Fruit fly (Drosophila melanogaster) whole organism, embryonic: ENCODE data around the gene CG12321.

ENCODE experiments used
- B-H2 ChIP-seq: fragments of 200-800 bp; sonication (Bioruptor generic); optimal IDR thresholded peaks from 2 replicates; lab custom pipeline; 2018; ENCODE audit warnings: missing biosample characterization, mild to moderate bottlenecking, missing genetic modification characterization
- CG10431 ChIP-seq: fragments of 200-800 bp; sonication (Bioruptor generic); optimal IDR thresholded peaks from 3 replicates; lab custom pipeline; 2018; ENCODE audit warnings: missing biosample characterization, mild to moderate bottlenecking, missing genetic modification characterization
- CG10565 ChIP-seq: fragments of 200-800 bp; sonication (Bioruptor generic); optimal IDR thresholded peaks from 3 replicates; lab custom pipeline; 2016; ENCODE audit warnings: missing biosample characterization, mild to moderate bottlenecking, missing genetic modification characterization
- CG11085 ChIP-seq: fragments of 200-800 bp; sonication (Bioruptor generic); IDR thresholded peaks from 2 replicates; pipeline ENCODE4 v1.3.6; 2022; ENCODE audit warnings: missing biosample characterization, missing genetic modification characterization
- CG12155 ChIP-seq: fragments of 200-800 bp; sonication (Bioruptor generic); optimal IDR thresholded peaks from 3 replicates; lab custom pipeline; 2016; ENCODE audit warnings: missing biosample characterization, missing genetic modification characterization
- CG13123 ChIP-seq: fragments of 200-800 bp; sonication (Bioruptor generic); optimal IDR thresholded peaks from 2 replicates; lab custom pipeline; 2016; ENCODE audit warnings: missing biosample characterization, missing genetic modification characterization
- CG13624 ChIP-seq: fragments of 200-800 bp; sonication (Bioruptor generic); optimal IDR thresholded peaks from 2 replicates; lab custom pipeline; 2016; ENCODE audit warnings: missing biosample characterization, missing genetic modification characterization
- CG1603 ChIP-seq: fragments of 200-800 bp; sonication (Bioruptor generic); optimal IDR thresholded peaks from 2 replicates; lab custom pipeline; 2019; ENCODE audit warnings: missing biosample characterization, mild to moderate bottlenecking, missing genetic modification characterization, moderate library complexity
- CG16779 ChIP-seq: fragments of 200-800 bp; sonication (Bioruptor generic); IDR thresholded peaks from 2 replicates; pipeline ENCODE4 v1.3.6; 2022; ENCODE audit warnings: missing biosample characterization, missing genetic modification characterization
- CG17361 ChIP-seq: fragments of 200-800 bp; sonication (Bioruptor generic); IDR thresholded peaks from 3 replicates; pipeline ENCODE4 v1.3.6; 2022; ENCODE audit warnings: missing biosample characterization, missing genetic modification characterization
- CG18262 ChIP-seq: fragments of 200-800 bp; optimal IDR thresholded peaks from 3 replicates; lab custom pipeline; 2019; ENCODE audit warnings: missing biosample characterization, mild to moderate bottlenecking, missing genetic modification characterization, moderate library complexity
- CG18764 ChIP-seq: fragments of 200-800 bp; sonication (Bioruptor generic); optimal IDR thresholded peaks from 3 replicates; lab custom pipeline; 2016; ENCODE audit warnings: missing biosample characterization, missing genetic modification characterization
- CG30020 ChIP-seq: fragments of 200-800 bp; optimal IDR thresholded peaks from 2 replicates; lab custom pipeline; 2019; ENCODE audit warnings: missing biosample characterization, mild to moderate bottlenecking, missing genetic modification characterization, moderate library complexity
- CG31365 ChIP-seq: fragments of 200-800 bp; sonication (Bioruptor generic); optimal IDR thresholded peaks from 2 replicates; lab custom pipeline; 2018; ENCODE audit warnings: missing biosample characterization, mild to moderate bottlenecking, missing genetic modification characterization
- CG3163 ChIP-seq: fragments of 200-800 bp; sonication (Bioruptor generic); optimal IDR thresholded peaks from 3 replicates; lab custom pipeline; 2016; ENCODE audit warnings: missing biosample characterization, missing genetic modification characterization
- CG3407 ChIP-seq: fragments of 200-800 bp; sonication (Bioruptor generic); optimal IDR thresholded peaks from 2 replicates; lab custom pipeline; 2018; ENCODE audit warnings: missing biosample characterization, mild to moderate bottlenecking, missing genetic modification characterization
- CG34376 ChIP-seq: fragments of 200-800 bp; sonication (Bioruptor generic); optimal IDR thresholded peaks from 2 replicates; lab custom pipeline; 2018; ENCODE audit warnings: missing biosample characterization, mild to moderate bottlenecking, missing genetic modification characterization
- CG42726 ChIP-seq: fragments of 200-800 bp; sonication (Bioruptor generic); IDR thresholded peaks from 2 replicates; pipeline ENCODE4 v1.3.6; 2022; ENCODE audit warnings: missing biosample characterization, missing genetic modification characterization; ENCODE audit not compliant: partially characterized antibody
- CG4328 ChIP-seq: fragments of 200-800 bp; sonication (Bioruptor generic); optimal IDR thresholded peaks from 3 replicates; lab custom pipeline; 2017; ENCODE audit warnings: missing biosample characterization, missing genetic modification reagents, missing genetic modification characterization
- CG4854 ChIP-seq: fragments of 200-800 bp; sonication (Bioruptor generic); optimal IDR thresholded peaks from 2 replicates; lab custom pipeline; 2016; ENCODE audit warnings: missing biosample characterization, missing genetic modification characterization, inconsistent platforms
- CG6654 ChIP-seq: fragments of 200-800 bp; sonication (Bioruptor generic); optimal IDR thresholded peaks from 2 replicates; lab custom pipeline; 2017; ENCODE audit warnings: missing biosample characterization, mild to moderate bottlenecking, missing genetic modification characterization
- CG7963 ChIP-seq: fragments of 200-800 bp; sonication (Bioruptor generic); IDR thresholded peaks from 3 replicates; pipeline ENCODE4 v1.3.6; 2022; ENCODE audit warnings: missing biosample characterization, missing genetic modification characterization; ENCODE audit not compliant: partially characterized antibody
- CG8290 ChIP-seq, 3 experiments: fragments of 200-800 bp; sonication (Bioruptor generic); optimal IDR thresholded peaks; 2 replicates each; lab custom pipeline; 2016 to 2019; ENCODE audit warnings: missing biosample characterization in 3 of 3, missing genetic modification characterization in 3 of 3, mild to moderate bottlenecking in 2 of 3, moderate library complexity in 1 of 3
- CG8765 ChIP-seq: fragments of 200-800 bp; sonication (Bioruptor generic); IDR thresholded peaks from 2 replicates; pipeline ENCODE4 v1.3.6; 2022; ENCODE audit warnings: missing biosample characterization, missing genetic modification characterization
- Hr51 ChIP-seq, 2 experiments: fragments of 200-800 bp; sonication (Bioruptor generic); optimal IDR thresholded peaks; 2 replicates in 1 of 2; 3 replicates in 1 of 2; lab custom pipeline; 2016 to 2018; ENCODE audit warnings: missing biosample characterization in 2 of 2, missing genetic modification characterization in 2 of 2, mild to moderate bottlenecking in 1 of 2, moderate library complexity in 1 of 2
- MESR4 ChIP-seq: fragments of 200-800 bp; sonication (Bioruptor generic); optimal IDR thresholded peaks from 2 replicates; lab custom pipeline; 2018; ENCODE audit warnings: missing biosample characterization, mild to moderate bottlenecking, missing genetic modification characterization, moderate library complexity
- Side ChIP-seq: fragments of 200-800 bp; sonication (Bioruptor generic); optimal IDR thresholded peaks from 2 replicates; lab custom pipeline; 2016; ENCODE audit warnings: missing biosample characterization, missing genetic modification characterization
- abd-A ChIP-seq: fragments of 200-800 bp; sonication (Bioruptor generic); optimal IDR thresholded peaks from 3 replicates; lab custom pipeline; 2019; ENCODE audit warnings: missing biosample characterization, mild to moderate bottlenecking, missing genetic modification characterization, moderate library complexity
- btn ChIP-seq: fragments of 200-800 bp; sonication (Bioruptor generic); optimal IDR thresholded peaks from 2 replicates; lab custom pipeline; 2016; ENCODE audit warnings: missing biosample characterization, missing genetic modification characterization
- cad ChIP-seq: fragments of >200 bp; optimal IDR thresholded peaks from 2 replicates; lab custom pipeline; 2017; ENCODE audit warnings: missing biosample characterization, missing genetic modification characterization
- dimm ChIP-seq: fragments of 200-800 bp; sonication (Bioruptor generic); IDR thresholded peaks from 2 replicates; pipeline ENCODE4 v1.3.6; 2022; ENCODE audit warnings: missing biosample characterization, missing genetic modification characterization
- dm ChIP-seq: fragments of 200-800 bp; sonication (Bioruptor generic); optimal IDR thresholded peaks from 3 replicates; lab custom pipeline; 2016; ENCODE audit warnings: missing biosample characterization, missing genetic modification characterization
- ems ChIP-seq: fragments of 200-800 bp; sonication (Bioruptor generic); optimal IDR thresholded peaks from 3 replicates; lab custom pipeline; 2016; ENCODE audit warnings: missing biosample characterization, missing genetic modification characterization
- fd96Cb ChIP-seq: fragments of 200-800 bp; sonication (Bioruptor generic); optimal IDR thresholded peaks from 2 replicates; lab custom pipeline; 2018; ENCODE audit warnings: missing biosample characterization, mild to moderate bottlenecking, missing genetic modification characterization, moderate library complexity
- gce ChIP-seq: fragments of 200-800 bp; sonication (Bioruptor generic); IDR thresholded peaks from 3 replicates; pipeline ENCODE4 v1.3.6; 2022; ENCODE audit warnings: missing biosample characterization, missing genetic modification characterization
- ind ChIP-seq: fragments of 200-800 bp; sonication (Bioruptor generic); optimal IDR thresholded peaks from 3 replicates; lab custom pipeline; 2016; ENCODE audit warnings: missing biosample characterization, missing genetic modification characterization
- jigr1 ChIP-seq: fragments of 200-800 bp; sonication (Bioruptor generic); IDR thresholded peaks from 3 replicates; pipeline ENCODE4 v1.3.6; 2022; ENCODE audit warnings: missing biosample characterization, missing genetic modification characterization
- jing ChIP-seq: fragments of 200-800 bp; sonication (Bioruptor generic); optimal IDR thresholded peaks from 2 replicates; lab custom pipeline; 2018; ENCODE audit warnings: missing biosample characterization, mild to moderate bottlenecking, missing genetic modification characterization
- lola ChIP-seq, 3 experiments: fragments of >200 bp in 2 of 3; fragments of 200-800 bp in 1 of 3; sonication (Bioruptor generic) in 1 of 3; optimal IDR thresholded peaks; 2 replicates each; lab custom pipeline; 2017 to 2019; ENCODE audit warnings: missing biosample characterization in 3 of 3, missing genetic modification characterization in 3 of 3, mild to moderate bottlenecking in 1 of 3, moderate library complexity in 1 of 3
- oc ChIP-seq: fragments of 200-800 bp; sonication (Bioruptor generic); optimal IDR thresholded peaks from 2 replicates; lab custom pipeline; 2018; ENCODE audit warnings: missing biosample characterization, mild to moderate bottlenecking, missing genetic modification characterization, moderate library complexity
- odd ChIP-seq: fragments of 200-800 bp; sonication (Bioruptor generic); optimal IDR thresholded peaks from 2 replicates; lab custom pipeline; 2017; ENCODE audit warnings: missing biosample characterization, mild to moderate bottlenecking, missing genetic modification characterization
- pnt ChIP-seq: fragments of 200-800 bp; sonication (Bioruptor generic); optimal IDR thresholded peaks from 3 replicates; lab custom pipeline; 2016; ENCODE audit warnings: missing biosample characterization, missing genetic modification characterization
- psq ChIP-seq: fragments of 200-800 bp; sonication (Bioruptor generic); optimal IDR thresholded peaks from 2 replicates; lab custom pipeline; 2017; ENCODE audit warnings: missing biosample characterization, missing genetic modification characterization
- salm ChIP-seq: fragments of 200-800 bp; sonication (Bioruptor generic); optimal IDR thresholded peaks from 2 replicates; lab custom pipeline; 2018; ENCODE audit warnings: missing biosample characterization, mild to moderate bottlenecking, missing genetic modification characterization
- sima ChIP-seq: fragments of 200-800 bp; sonication (Bioruptor generic); optimal IDR thresholded peaks from 2 replicates; lab custom pipeline; 2016; ENCODE audit warnings: missing biosample characterization, missing genetic modification characterization
- sna ChIP-seq: fragments of 200-800 bp; sonication (Bioruptor generic); IDR thresholded peaks from 2 replicates; pipeline ENCODE4 v1.3.6; 2022; ENCODE audit warnings: missing biosample characterization, missing genetic modification characterization; ENCODE audit not compliant: partially characterized antibody
- so ChIP-seq: fragments of 200-800 bp; sonication (Bioruptor generic); IDR thresholded peaks from 3 replicates; pipeline ENCODE4 v1.3.6; 2022; ENCODE audit warnings: missing biosample characterization, missing genetic modification characterization
- sob ChIP-seq: fragments of 200-800 bp; sonication (Bioruptor generic); IDR thresholded peaks from 2 replicates; pipeline ENCODE4 v1.3.6; 2022; ENCODE audit warnings: missing biosample characterization, missing genetic modification characterization
- sr ChIP-seq: fragments of 200-800 bp; sonication (Bioruptor generic); IDR thresholded peaks from 3 replicates; pipeline ENCODE4 v1.3.6; 2022; ENCODE audit warnings: missing biosample characterization, missing genetic modification characterization
- zen ChIP-seq: fragments of 200-800 bp; sonication (Bioruptor generic); optimal IDR thresholded peaks from 3 replicates; lab custom pipeline; 2018; ENCODE audit warnings: missing biosample characterization, mild to moderate bottlenecking, missing genetic modification characterization, moderate library complexity

The CG12321 gene

dm6 chr3R:18188702-18189125 lies at the start of gene CG12321, which contains the start of gene MED17 (continued):
- TF ChIP-seq CG18764 (peak; percentile 84), CG6654 (GFP tag; lab: Kevin White, UChicago) (peak; percentile 69), CG12155 (GFP tag; lab: Kevin White, UChicago) (peak; percentile 90), CG10431 (peak; percentile 51), sima (GFP tag; lab: Kevin White, UChicago) (no peak), pnt (peak; percentile 53), CG8765 (GFP tag; lab: Robert Waterston, UW) (peak; percentile 46), psq (GFP tag; lab: Kevin White, UChicago) (peak; percentile 79), CG3407 (GFP tag; lab: Kevin White, UChicago) (peak; percentile 70), CG42726 (GFP tag; lab: Robert Waterston, UW) (no peak), ems (GFP tag; lab: Kevin White, UChicago) (no peak), sob (GFP tag; lab: Robert Waterston, UW) (peak; percentile 97), lola (GFP tag; optimal IDR thresholded peaks at IDR 0.05; lab: Kevin White, UChicago) (peak in 1 of 3 experiments; percentile 85), CG4328 (GFP tag; lab: Kevin White, UChicago) (peak; percentile 78), zen (tag; lab: Kevin White, UChicago) (peak; percentile 87), CG4854 (GFP tag; lab: Kevin White, UChicago) (peak; percentile 62), CG7963 (GFP tag; lab: Robert Waterston, UW) (no peak), CG13123 (GFP tag; lab: Kevin White, UChicago) (peak; percentile 85), CG1603 (tag; lab: Kevin White, UChicago) (no peak), oc (tag; lab: Kevin White, UChicago) (peak; percentile 82), dm (peak; percentile 12), CG17361 (peak; percentile 96), CG3163 (GFP tag; lab: Kevin White, UChicago) (peak; percentile 41), sna (GFP tag; lab: Robert Waterston, UW) (no peak), MESR4 (no peak), CG30020 (tag; lab: Kevin White, UChicago) (peak; percentile 73), CG13624 (GFP tag; lab: Kevin White, UChicago) (peak; percentile 60), CG31365 (tag; lab: Kevin White, UChicago) (no peak), jigr1 (peak; percentile 56; the same call in 1 of the 3 replicates), jing (peak; percentile 69), salm (no peak), abd-A (tag; lab: Kevin White, UChicago) (no peak), CG10565 (peak; percentile 41), odd (peak; percentile 58), sr (no peak), B-H2 (GFP tag; lab: Kevin White, UChicago) (peak; percentile 88), btn (GFP tag; lab: Kevin White, UChicago) (no peak), CG11085 (peak; percentile 92), Hr51 (GFP tag; optimal IDR thresholded peaks at IDR 0.05; lab: Kevin White, UChicago) (peak; percentile 74 to 91), Side (GFP tag; lab: Kevin White, UChicago) (peak; percentile 4), cad (no peak), dimm (GFP tag; lab: Robert Waterston, UW) (peak; percentile 54; the same call in 1 of the 2 replicates), CG16779 (GFP tag; lab: Robert Waterston, UW) (peak; percentile 82), fd96Cb (tag; lab: Kevin White, UChicago) (peak; percentile 85), ind (peak; percentile 92), CG18262 (peak; percentile 90), CG8290 (GFP tag; optimal IDR thresholded peaks at IDR 0.05; lab: Kevin White, UChicago) (peak; percentile 96), CG8290 (tag; optimal IDR thresholded peaks at IDR 0.05; lab: Kevin White, UChicago) (peak; percentile 73 to 85), CG34376 (GFP tag; lab: Kevin White, UChicago) (peak; percentile 11), so (GFP tag; lab: Robert Waterston, UW) (peak; percentile 78; the same call in 1 of the 3 replicates), gce (GFP tag; lab: Robert Waterston, UW) (peak; percentile 72; the same call in 2 of the 3 replicates)
